Worm (Caenorhabditis elegans): Measurements from ENCODE around the gene F20H11.4.
A peak's percentile ranks its signal among the peaks of the same experiment; 100 is the strongest.

F20H11.4 gene

ce11 chrIII:6604317-6604716 lies 4.1 kb upstream of the F20H11.4 start:
- TF ChIP-seq M03D4.4 (tag; optimal IDR thresholded peaks at IDR 0.05): no peak
- TF ChIP-seq sem-2 (GFP tag; optimal IDR thresholded peaks at IDR 0.05): no peak
- TF ChIP-seq ceh-43 (GFP tag; optimal IDR thresholded peaks at IDR 0.05): no peak
- TF ChIP-seq ces-1 (GFP tag; optimal IDR thresholded peaks at IDR 0.05): no peak
- TF ChIP-seq cnd-1 (tag; optimal IDR thresholded peaks at IDR 0.05): no peak
- TF ChIP-seq ztf-11 (tag; optimal IDR thresholded peaks at IDR 0.05): no peak
- TF ChIP-seq elt-1 (tag; optimal IDR thresholded peaks at IDR 0.05; ENCODE audit: borderline replicate concordance, insufficient read depth): no peak
- no peak for TF ChIP-seq nhr-28 (tag; optimal IDR thresholded peaks at IDR 0.05)
- TF ChIP-seq tbx-8 (GFP tag; optimal IDR thresholded peaks at IDR 0.05): no peak
- TF ChIP-seq snpc-4 (tag; optimal IDR thresholded peaks at IDR 0.05): no peak
- TF ChIP-seq unc-62 (GFP tag; optimal IDR thresholded peaks at IDR 0.05): no peak
- no peak for TF ChIP-seq flh-1 (GFP tag; optimal IDR thresholded peaks at IDR 0.05)
- TF ChIP-seq ceh-83 (GFP tag; optimal IDR thresholded peaks at IDR 0.05): no peak
- no peak for TF ChIP-seq lin-32 (GFP tag; optimal IDR thresholded peaks at IDR 0.05)
- TF ChIP-seq nhr-2 (tag; optimal IDR thresholded peaks at IDR 0.05): no peak
- no peak for TF ChIP-seq pha-4 (tag; optimal IDR thresholded peaks at IDR 0.05)
- TF ChIP-seq ceh-39 (tag; optimal IDR thresholded peaks at IDR 0.05): no peak
- TF ChIP-seq sptf-1 (tag; optimal IDR thresholded peaks at IDR 0.05): no peak
- TF ChIP-seq nhr-76 (tag; optimal IDR thresholded peaks at IDR 0.05): no peak

DNA sequence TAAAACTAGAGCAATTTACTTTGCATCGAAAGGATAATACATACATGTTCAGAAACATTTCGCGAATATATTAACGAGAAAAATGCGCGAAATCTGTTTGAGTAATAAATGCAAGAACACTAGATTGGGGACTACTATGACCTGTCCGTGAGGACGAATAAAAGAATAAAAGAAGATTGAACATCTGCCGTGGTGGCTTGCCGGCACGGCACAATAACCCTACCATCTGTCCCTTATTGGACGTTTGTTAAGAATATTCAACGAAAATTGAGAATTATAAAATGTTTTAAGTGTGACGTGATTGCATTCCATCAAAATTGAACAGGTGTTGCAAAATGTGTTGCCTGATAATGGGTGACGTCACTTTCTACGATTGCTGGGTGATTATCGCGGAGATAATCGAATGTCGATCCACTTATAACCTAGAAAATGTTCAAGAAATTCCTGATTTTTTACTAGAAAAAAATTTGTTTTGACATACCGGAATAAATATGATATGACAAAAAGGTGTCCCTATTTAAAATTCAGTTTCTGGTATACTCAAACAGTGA lies 2.9 kb upstream of the F20H11.4 start:
- peak; percentile 4 for TF ChIP-seq ces-1 (GFP tag; optimal IDR thresholded peaks at IDR 0.05)
- TF ChIP-seq lin-32 (GFP tag; optimal IDR thresholded peaks at IDR 0.05): peak; percentile 98
- peak; percentile 56 for TF ChIP-seq nhr-2 (tag; optimal IDR thresholded peaks at IDR 0.05)
- peak; percentile 88 for TF ChIP-seq elt-1 (tag; optimal IDR thresholded peaks at IDR 0.05; ENCODE audit: borderline replicate concordance, insufficient read depth)
- no peak for TF ChIP-seq bed-3 (GFP tag; optimal IDR thresholded peaks at IDR 0.05)
- TF ChIP-seq ham-2 (GFP tag; optimal IDR thresholded peaks at IDR 0.05): no peak
- peak; percentile 53 for TF ChIP-seq mls-2 (tag; optimal IDR thresholded peaks at IDR 0.05)
- peak; percentile 96 for TF ChIP-seq cnd-1 (tag; optimal IDR thresholded peaks at IDR 0.05)
- peak; percentile 9 for TF ChIP-seq lin-13 (tag; optimal IDR thresholded peaks at IDR 0.05)
- no peak for TF ChIP-seq ztf-11 (tag; optimal IDR thresholded peaks at IDR 0.05)
- peak; percentile 25 for TF ChIP-seq hlh-1 (tag; optimal IDR thresholded peaks at IDR 0.05)
- TF ChIP-seq unc-62 (GFP tag; optimal IDR thresholded peaks at IDR 0.05): peak; percentile 39

DNA sequence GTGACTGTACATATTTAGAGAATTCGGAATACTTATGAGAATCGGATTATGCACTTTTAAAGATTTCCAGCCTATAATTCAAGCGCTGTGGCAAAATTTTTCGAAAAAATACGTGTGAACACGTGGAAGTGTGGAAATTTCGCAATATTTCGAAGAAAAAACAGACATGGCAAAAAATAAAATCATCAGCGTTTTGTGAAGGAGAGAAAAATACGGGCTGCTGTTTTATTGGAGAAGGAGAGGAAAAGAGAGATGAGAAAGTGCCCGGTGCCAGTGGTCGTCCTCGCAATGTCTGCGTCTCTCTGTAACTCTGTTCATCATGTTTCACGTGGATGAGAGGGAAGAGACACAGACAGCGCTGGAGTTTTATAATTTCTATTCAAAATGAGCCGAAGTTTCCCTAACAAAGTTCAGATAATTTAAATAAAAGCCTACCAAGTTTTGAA lies 2.4 kb upstream of the F20H11.4 start:
- TF ChIP-seq hlh-1 (tag; optimal IDR thresholded peaks at IDR 0.05) (peak; percentile 83), unc-39 (tag; optimal IDR thresholded peaks at IDR 0.05) (no peak), ceh-39 (tag; optimal IDR thresholded peaks at IDR 0.05) (peak; percentile 6), ces-1 (GFP tag; optimal IDR thresholded peaks at IDR 0.05) (peak; percentile 75), elt-3 (tag; optimal IDR thresholded peaks at IDR 0.05) (no peak), unc-62 (GFP tag; optimal IDR thresholded peaks at IDR 0.05) (peak; percentile 18), lin-13 (tag; optimal IDR thresholded peaks at IDR 0.05) (no peak)

DNA sequence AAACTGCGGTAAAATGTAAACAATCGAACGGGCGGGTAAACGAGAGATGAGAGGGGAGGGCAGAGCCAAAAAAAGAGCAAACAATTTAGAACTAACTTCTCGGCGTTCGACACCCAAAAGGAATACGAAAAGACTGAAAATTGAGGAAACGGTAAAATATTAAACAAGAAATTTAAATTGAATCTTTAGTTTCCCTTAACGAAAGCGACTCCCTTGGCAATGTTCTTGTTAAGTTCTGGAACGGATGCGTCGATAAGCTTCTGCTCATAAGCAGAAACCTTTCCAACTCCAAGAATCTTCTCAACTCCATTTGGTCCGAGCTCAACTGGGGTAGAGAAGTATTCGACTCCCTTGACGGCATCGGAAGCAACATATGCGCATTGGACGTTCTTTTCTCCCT lies 1.8 kb upstream of the F20H11.4 start:
- TF ChIP-seq M03D4.4 (tag; optimal IDR thresholded peaks at IDR 0.05) (no peak), pha-4 (tag; optimal IDR thresholded peaks at IDR 0.05) (no peak), blmp-1 (tag; optimal IDR thresholded peaks at IDR 0.05) (no peak), sptf-1 (tag; optimal IDR thresholded peaks at IDR 0.05) (no peak), mab-5 (tag; optimal IDR thresholded peaks at IDR 0.05) (no peak), ztf-11 (tag; optimal IDR thresholded peaks at IDR 0.05) (no peak), nhr-2 (tag; optimal IDR thresholded peaks at IDR 0.05) (no peak), snpc-4 (tag; optimal IDR thresholded peaks at IDR 0.05) (no peak), hlh-1 (tag; optimal IDR thresholded peaks at IDR 0.05) (no peak), zip-8 (tag; optimal IDR thresholded peaks at IDR 0.05) (no peak), mls-2 (tag; optimal IDR thresholded peaks at IDR 0.05) (no peak), ceh-39 (tag; optimal IDR thresholded peaks at IDR 0.05) (no peak), tbx-8 (GFP tag; optimal IDR thresholded peaks at IDR 0.05) (no peak), lin-13 (tag; optimal IDR thresholded peaks at IDR 0.05) (no peak), nhr-12 (tag; optimal IDR thresholded peaks at IDR 0.05) (no peak), sem-2 (GFP tag; optimal IDR thresholded peaks at IDR 0.05) (no peak), nhr-237 (tag; optimal IDR thresholded peaks at IDR 0.05) (no peak), drap-1 (GFP tag; optimal IDR thresholded peaks at IDR 0.05) (no peak), unc-62 (GFP tag; optimal IDR thresholded peaks at IDR 0.05) (no peak)

Data from whole organism, mixed stage, embryonic.